Fruit fly (Drosophila melanogaster): ENCODE results near the gene up.

up gene

DNA sequence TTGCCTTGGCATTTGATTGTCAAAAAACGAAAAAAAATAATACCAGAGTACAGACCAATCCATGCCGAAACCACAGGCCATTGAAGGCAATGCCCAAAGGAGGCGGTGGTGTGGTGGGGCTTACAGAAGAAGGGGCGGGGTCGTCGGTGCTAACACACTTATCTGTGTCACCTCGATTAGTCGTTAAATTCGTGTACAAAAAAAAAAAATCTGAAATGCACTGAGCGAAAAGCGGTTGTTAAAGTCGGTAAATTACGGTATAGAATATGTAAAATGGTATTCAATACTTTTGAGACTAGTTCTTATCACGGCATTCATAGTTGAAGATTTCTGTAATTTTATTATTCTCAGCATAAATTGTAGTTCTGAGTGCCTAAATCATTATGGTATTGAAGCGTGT is 41.6 kb upstream of the up start (continued):
- peak; percentile 34 for TF ChIP-seq ssp (GFP tag; IDR thresholded peaks at IDR 0.05)
- peak; percentile 23 for TF ChIP-seq CG8924 (tag; optimal IDR thresholded peaks at IDR 0.05)
- peak; percentile 51; the same call in 1 of the 3 replicates for TF ChIP-seq jigr1 (GFP tag; IDR thresholded peaks at IDR 0.05)
- peak; percentile 15 for TF ChIP-seq CG13775 (GFP tag; optimal IDR thresholded peaks at IDR 0.05)
- TF ChIP-seq CG18476 (GFP tag; optimal IDR thresholded peaks at IDR 0.05) = peak; percentile 44
- TF ChIP-seq CG18764 (GFP tag; optimal IDR thresholded peaks at IDR 0.05) = peak; percentile 44
- TF ChIP-seq Hr39 (optimal IDR thresholded peaks at IDR 0.05) = no peak
- TF ChIP-seq CG12071 (GFP tag; optimal IDR thresholded peaks at IDR 0.05) = peak; percentile 48
- TF ChIP-seq Ssrp (tag; optimal IDR thresholded peaks at IDR 0.05) = peak; percentile 37
- TF ChIP-seq E2f1 (GFP tag; IDR thresholded peaks at IDR 0.05) = peak; percentile 63; the same call in 1 of the 2 replicates
- no peak for TF ChIP-seq sr (GFP tag; IDR thresholded peaks at IDR 0.05)
- TF ChIP-seq Adf1 (GFP tag; IDR thresholded peaks at IDR 0.05) = no peak
- no peak; the same call in 2 of the 3 replicates for TF ChIP-seq croc (GFP tag; conservative IDR thresholded peaks at IDR 0.05)
- TF ChIP-seq ato (GFP tag; IDR thresholded peaks at IDR 0.05; ENCODE audit: partially characterized antibody) = no peak
- peak; percentile 40; the same call in 1 of the 3 replicates for TF ChIP-seq Optix (GFP tag; IDR thresholded peaks at IDR 0.05)
- TF ChIP-seq CG31441 (GFP tag; IDR thresholded peaks at IDR 0.05) = peak; percentile 57
- TF ChIP-seq CG10543 (GFP tag; optimal IDR thresholded peaks at IDR 0.05) = no peak
- no peak for TF ChIP-seq CG4282 (GFP tag; optimal IDR thresholded peaks at IDR 0.05)
- no peak for TF ChIP-seq Hr78 (GFP tag; optimal IDR thresholded peaks at IDR 0.05)
- no peak for TF ChIP-seq nom (GFP tag; optimal IDR thresholded peaks at IDR 0.05)
- TF ChIP-seq CG10366 (GFP tag; IDR thresholded peaks at IDR 0.05) = peak; percentile 28
- TF ChIP-seq CG6654 (GFP tag; optimal IDR thresholded peaks at IDR 0.05) = no peak
- TF ChIP-seq CG4360 (GFP tag; IDR thresholded peaks at IDR 0.05) = no peak
- TF ChIP-seq CG9817 (tag; optimal IDR thresholded peaks at IDR 0.05) = no peak
- no peak for TF ChIP-seq prd (optimal IDR thresholded peaks at IDR 0.05)
- peak; percentile 81 for TF ChIP-seq prd (GFP tag; IDR thresholded peaks at IDR 0.05)
- TF ChIP-seq abd-A (tag; optimal IDR thresholded peaks at IDR 0.05) = no peak
- TF ChIP-seq CG9876 (GFP tag; optimal IDR thresholded peaks at IDR 0.05) = no peak
- TF ChIP-seq CG31388 (GFP tag; optimal IDR thresholded peaks at IDR 0.05) = no peak
- no peak for TF ChIP-seq TFAM (GFP tag; optimal IDR thresholded peaks at IDR 0.05)
- no peak for TF ChIP-seq knrl (GFP tag; IDR thresholded peaks at IDR 0.05; ENCODE audit: partially characterized antibody)
- no peak for TF ChIP-seq hkb (optimal IDR thresholded peaks at IDR 0.05)
- TF ChIP-seq hkb (GFP tag; IDR thresholded peaks at IDR 0.05) = peak; percentile 66
- peak; percentile 14 for TF ChIP-seq CG17385 (GFP tag; optimal IDR thresholded peaks at IDR 0.05)
- TF ChIP-seq CG14441 (GFP tag; IDR thresholded peaks at IDR 0.05) = peak; percentile 70
- TF ChIP-seq lola (GFP tag; optimal IDR thresholded peaks at IDR 0.05) = no peak
- TF ChIP-seq her (GFP tag; optimal IDR thresholded peaks at IDR 0.05) = peak; percentile 19
- no peak for TF ChIP-seq HmgZ (tag; optimal IDR thresholded peaks at IDR 0.05)
- 0 out of 2 replicates have a peak, but pooled peaks have one; percentile 13 for TF ChIP-seq CG43689 (GFP tag; IDR thresholded peaks at IDR 0.05)
- TF ChIP-seq CG10267 (tag; optimal IDR thresholded peaks at IDR 0.05) = peak; percentile 46
- peak; percentile 38 for TF ChIP-seq CG1602 (GFP tag; optimal IDR thresholded peaks at IDR 0.05)
- TF ChIP-seq CG1233 (GFP tag; optimal IDR thresholded peaks at IDR 0.05) = peak; percentile 23
- TF ChIP-seq Sox100B (GFP tag; optimal IDR thresholded peaks at IDR 0.05) = peak; percentile 32
- TF ChIP-seq peb (GFP tag; IDR thresholded peaks at IDR 0.05) = peak; percentile 46; the same call in 1 of the 2 replicates
- no peak for TF ChIP-seq ro (GFP tag; IDR thresholded peaks at IDR 0.05)
- peak; percentile 51 for TF ChIP-seq Fer3 (tag; optimal IDR thresholded peaks at IDR 0.05)
- peak; percentile 43 for TF ChIP-seq CG16863 (GFP tag; optimal IDR thresholded peaks at IDR 0.05)
- TF ChIP-seq Mrtf (GFP tag; IDR thresholded peaks at IDR 0.05) = no peak
- TF ChIP-seq jumu (GFP tag; optimal IDR thresholded peaks at IDR 0.05) = peak; percentile 21
- TF ChIP-seq Dek (tag; optimal IDR thresholded peaks at IDR 0.05) = no peak
- peak; percentile 63 for TF ChIP-seq CG10979 (tag; optimal IDR thresholded peaks at IDR 0.05)
- no peak for TF ChIP-seq CG2129 (GFP tag; IDR thresholded peaks at IDR 0.05; ENCODE audit: partially characterized antibody)
